Fruit fly (Drosophila melanogaster) whole organism, embryonic: ENCODE results near the gene mRpL16.

Experiments
- ATbp ChIP-seq: fragments of 200-800 bp; sonication (Bioruptor generic); optimal IDR thresholded peaks from 2 replicates; lab custom pipeline; 2017; ENCODE audit warnings: missing biosample characterization, mild to moderate bottlenecking, missing genetic modification characterization, missing genetic modification reagents
- B-H1 ChIP-seq: fragments of 200-800 bp; sonication (Bioruptor generic); IDR thresholded peaks from 3 replicates; pipeline ENCODE4 v1.3.6; 2022; ENCODE audit warnings: missing biosample characterization, missing genetic modification characterization
- Blimp-1 ChIP-seq: fragments of 200-800 bp; sonication (Bioruptor generic); optimal IDR thresholded peaks from 3 replicates; lab custom pipeline; 2018; ENCODE audit warnings: missing biosample characterization, missing genetic modification characterization, mild to moderate bottlenecking, moderate library complexity, missing genetic modification reagents
- CG10209 ChIP-seq: fragments of 200-800 bp; sonication (Bioruptor generic); optimal IDR thresholded peaks from 3 replicates; lab custom pipeline; 2017; ENCODE audit warnings: missing biosample characterization, mild to moderate bottlenecking, missing genetic modification characterization, missing genetic modification reagents
- CG10959 ChIP-seq: fragments of 200-800 bp; sonication (Bioruptor generic); IDR thresholded peaks from 2 replicates; pipeline ENCODE4 v1.3.6; 2022; ENCODE audit warnings: missing biosample characterization, missing genetic modification characterization
- CG12219 ChIP-seq: fragments of 200-800 bp; sonication (Bioruptor generic); optimal IDR thresholded peaks from 3 replicates; lab custom pipeline; 2018; ENCODE audit warnings: missing biosample characterization, mild to moderate bottlenecking, missing genetic modification characterization
- CG13894 ChIP-seq: fragments of 200-800 bp; sonication (Bioruptor generic); optimal IDR thresholded peaks from 3 replicates; lab custom pipeline; 2018; ENCODE audit warnings: missing biosample characterization, mild to moderate bottlenecking, missing genetic modification characterization, moderate library complexity
- CG14014 ChIP-seq: fragments of 200-800 bp; sonication (Bioruptor generic); IDR thresholded peaks from 2 replicates; pipeline ENCODE4 v1.3.6; 2022; ENCODE audit warnings: missing biosample characterization, missing genetic modification characterization
- CG16779 ChIP-seq: fragments of 200-800 bp; sonication (Bioruptor generic); IDR thresholded peaks from 2 replicates; pipeline ENCODE4 v1.3.6; 2022; ENCODE audit warnings: missing biosample characterization, missing genetic modification characterization
- CG16815 ChIP-seq: fragments of 200-800 bp; sonication (Bioruptor generic); optimal IDR thresholded peaks from 3 replicates; lab custom pipeline; 2017; ENCODE audit warnings: missing biosample characterization, mild to moderate bottlenecking, missing genetic modification characterization
- CG17186 ChIP-seq: fragments of 200-800 bp; sonication (Bioruptor generic); optimal IDR thresholded peaks from 3 replicates; lab custom pipeline; 2017; ENCODE audit warnings: missing biosample characterization, missing genetic modification reagents, missing genetic modification characterization
- CG1792 ChIP-seq: fragments of 200-800 bp; sonication (Bioruptor generic); optimal IDR thresholded peaks from 2 replicates; lab custom pipeline; 2016; ENCODE audit warnings: missing biosample characterization, missing genetic modification characterization
- CG42726 ChIP-seq: fragments of 200-800 bp; sonication (Bioruptor generic); IDR thresholded peaks from 2 replicates; pipeline ENCODE4 v1.3.6; 2022; ENCODE audit warnings: missing biosample characterization, missing genetic modification characterization; ENCODE audit not compliant: partially characterized antibody
- CG4730 ChIP-seq: fragments of 200-800 bp; sonication (Bioruptor generic); IDR thresholded peaks from 2 replicates; pipeline ENCODE4 v1.3.6; 2022; ENCODE audit warnings: missing biosample characterization, missing genetic modification characterization
- CG5245 ChIP-seq: fragments of 200-800 bp; sonication (Bioruptor generic); optimal IDR thresholded peaks from 3 replicates; lab custom pipeline; 2016; ENCODE audit warnings: missing biosample characterization, missing genetic modification characterization
- CG6654 ChIP-seq: fragments of 200-800 bp; sonication (Bioruptor generic); optimal IDR thresholded peaks from 2 replicates; lab custom pipeline; 2017; ENCODE audit warnings: missing biosample characterization, mild to moderate bottlenecking, missing genetic modification characterization
- CG6689 ChIP-seq: fragments of 200-800 bp; sonication (Bioruptor generic); IDR thresholded peaks from 2 replicates; pipeline ENCODE4 v1.3.6; 2022; ENCODE audit warnings: missing biosample characterization, missing genetic modification characterization
- CG7372 ChIP-seq: fragments of 200-800 bp; sonication (Bioruptor generic); IDR thresholded peaks from 2 replicates; pipeline ENCODE4 v1.3.6; 2022; ENCODE audit warnings: missing biosample characterization, missing genetic modification characterization
- CG8765 ChIP-seq: fragments of 200-800 bp; sonication (Bioruptor generic); IDR thresholded peaks from 2 replicates; pipeline ENCODE4 v1.3.6; 2022; ENCODE audit warnings: missing biosample characterization, missing genetic modification characterization
- CoRest ChIP-seq: fragments of 200-800 bp; sonication (Bioruptor generic); optimal IDR thresholded peaks from 3 replicates; lab custom pipeline; 2018; ENCODE audit warnings: missing biosample characterization, mild to moderate bottlenecking, missing genetic modification characterization, moderate library complexity
- Deaf1 ChIP-seq: fragments of 200-800 bp; optimal IDR thresholded peaks from 3 replicates; lab custom pipeline; 2019; ENCODE audit warnings: missing biosample characterization, mild to moderate bottlenecking, missing genetic modification characterization, moderate library complexity
- Dfd ChIP-seq, 2 experiments: fragments of >200 bp; optimal IDR thresholded peaks; 2 replicates each; lab custom pipeline; 2017; ENCODE audit warnings: missing biosample characterization in 2 of 2, missing genetic modification characterization in 2 of 2
- Ets97D ChIP-seq: fragments of 200-800 bp; sonication (Bioruptor generic); optimal IDR thresholded peaks from 3 replicates; lab custom pipeline; 2016; ENCODE audit warnings: missing biosample characterization, missing genetic modification characterization
- Gug ChIP-seq: fragments of 200-800 bp; sonication (Bioruptor generic); IDR thresholded peaks from 4 replicates; pipeline ENCODE4 v1.3.6; 2022; ENCODE audit warnings: missing biosample characterization, missing genetic modification characterization
- HLH54F ChIP-seq: fragments of 200-800 bp; sonication (Bioruptor generic); optimal IDR thresholded peaks from 3 replicates; lab custom pipeline; 2016; ENCODE audit warnings: missing biosample characterization, missing genetic modification characterization
- Jarid2 ChIP-seq: fragments of 200-800 bp; sonication (Bioruptor generic); optimal IDR thresholded peaks from 3 replicates; lab custom pipeline; 2017; ENCODE audit warnings: mild to moderate bottlenecking, missing biosample characterization, missing genetic modification reagents, missing genetic modification characterization
- Med ChIP-seq: fragments of 200-800 bp; sonication (Bioruptor generic); peaks from one replicate; lab custom pipeline; 2016; ENCODE audit warnings: missing biosample characterization, missing genetic modification characterization, mild to moderate bottlenecking, inconsistent platforms, moderate library complexity
- Mrtf ChIP-seq: fragments of 200-800 bp; sonication (Bioruptor generic); IDR thresholded peaks from 3 replicates; pipeline ENCODE4 v1.3.6; 2022; ENCODE audit warnings: missing biosample characterization, missing genetic modification characterization
- Nf-YC ChIP-seq: fragments of 200-800 bp; optimal IDR thresholded peaks from 3 replicates; lab custom pipeline; 2019; ENCODE audit warnings: missing biosample characterization, mild to moderate bottlenecking, missing genetic modification characterization, moderate library complexity
- Sry-β ChIP-seq: fragments of 200-800 bp; sonication (Bioruptor generic); optimal IDR thresholded peaks from 2 replicates; lab custom pipeline; 2018; ENCODE audit warnings: missing biosample characterization, mild to moderate bottlenecking, missing genetic modification characterization, moderate library complexity
- Taf1 ChIP-seq: fragments of 200-800 bp; sonication (Bioruptor generic); IDR thresholded peaks from 2 replicates; pipeline ENCODE4 v1.3.6; 2022; ENCODE audit warnings: missing biosample characterization, missing genetic modification characterization
- YL-1 ChIP-seq: fragments of 200-800 bp; sonication (Bioruptor generic); optimal IDR thresholded peaks from 3 replicates; lab custom pipeline; 2017; ENCODE audit warnings: missing biosample characterization, mild to moderate bottlenecking, missing genetic modification characterization
- bsh ChIP-seq, 2 experiments: fragments of 200-800 bp; sonication (Bioruptor generic); optimal IDR thresholded peaks; 2 replicates each; lab custom pipeline; 2017 to 2018; ENCODE audit warnings: mild to moderate bottlenecking in 2 of 2, missing biosample characterization in 2 of 2, missing genetic modification characterization in 2 of 2, moderate library complexity in 1 of 2
- crc ChIP-seq: fragments of 200-800 bp; sonication (Bioruptor generic); optimal IDR thresholded peaks from 2 replicates; lab custom pipeline; 2016; ENCODE audit warnings: missing biosample characterization, missing genetic modification characterization
- crp ChIP-seq, 2 experiments: fragments of 200-800 bp; sonication (Bioruptor generic); optimal IDR thresholded peaks; 2 replicates in 1 of 2; 3 replicates in 1 of 2; lab custom pipeline; 2017; ENCODE audit warnings: missing biosample characterization in 2 of 2, missing genetic modification characterization in 2 of 2, mild to moderate bottlenecking in 1 of 2, moderate library complexity in 1 of 2
- dpn ChIP-seq, 2 experiments: fragments of 200-800 bp; sonication (Bioruptor generic); optimal IDR thresholded peaks; 3 replicates each; lab custom pipeline; 2016; ENCODE audit warnings: missing biosample characterization in 2 of 2, missing genetic modification characterization in 2 of 2
- fd102C ChIP-seq: fragments of 200-800 bp; sonication (Bioruptor generic); optimal IDR thresholded peaks from 2 replicates; lab custom pipeline; 2018; ENCODE audit warnings: missing biosample characterization, mild to moderate bottlenecking, missing genetic modification characterization, moderate library complexity
- gcm ChIP-seq: fragments of 200-800 bp; sonication (Bioruptor generic); optimal IDR thresholded peaks from 2 replicates; lab custom pipeline; 2019; ENCODE audit warnings: missing biosample characterization, mild to moderate bottlenecking, missing genetic modification characterization, moderate library complexity
- hb ChIP-seq: fragments of 200-800 bp; sonication (Bioruptor generic); IDR thresholded peaks from 3 replicates; pipeline ENCODE4 v1.3.6; 2022; ENCODE audit warnings: missing biosample characterization, missing genetic modification characterization; ENCODE audit not compliant: partially characterized antibody
- insv ChIP-seq, 2 experiments: fragments of 200-800 bp; sonication (Bioruptor generic); optimal IDR thresholded peaks; 3 replicates each; lab custom pipeline; 2016 to 2018; ENCODE audit warnings: missing biosample characterization in 2 of 2, missing genetic modification characterization in 2 of 2
- lilli ChIP-seq: fragments of 200-800 bp; sonication (Bioruptor generic); optimal IDR thresholded peaks from 3 replicates; lab custom pipeline; 2016; ENCODE audit warnings: missing biosample characterization, missing genetic modification characterization
- oc ChIP-seq: fragments of 200-800 bp; sonication (Bioruptor generic); optimal IDR thresholded peaks from 2 replicates; lab custom pipeline; 2018; ENCODE audit warnings: missing biosample characterization, mild to moderate bottlenecking, missing genetic modification characterization, moderate library complexity
- pfk ChIP-seq: fragments of 200-800 bp; sonication (Bioruptor generic); optimal IDR thresholded peaks from 2 replicates; lab custom pipeline; 2018; ENCODE audit warnings: missing biosample characterization, mild to moderate bottlenecking, missing genetic modification characterization, moderate library complexity
- psq ChIP-seq: fragments of 200-800 bp; sonication (Bioruptor generic); optimal IDR thresholded peaks from 2 replicates; lab custom pipeline; 2017; ENCODE audit warnings: missing biosample characterization, missing genetic modification characterization
- row ChIP-seq: fragments of 200-800 bp; sonication (Bioruptor generic); IDR thresholded peaks from 3 replicates; pipeline ENCODE4 v1.3.6; 2022; ENCODE audit warnings: missing biosample characterization, missing genetic modification characterization
- sim ChIP-seq: fragments of 200-800 bp; sonication (Bioruptor generic); IDR thresholded peaks from 2 replicates; pipeline ENCODE4 v1.3.6; 2022; ENCODE audit warnings: missing biosample characterization, missing genetic modification characterization
- slbo ChIP-seq: fragments of 200-800 bp; sonication (Bioruptor generic); IDR thresholded peaks from 2 replicates; pipeline ENCODE4 v1.3.6; 2022; ENCODE audit warnings: missing biosample characterization, missing genetic modification characterization
- twi ChIP-seq: fragments of 200-800 bp; optimal IDR thresholded peaks from 2 replicates; lab custom pipeline; 2019; ENCODE audit warnings: missing biosample characterization, mild to moderate bottlenecking, missing genetic modification characterization, moderate library complexity
- vvl ChIP-seq: fragments of 200-800 bp; sonication (Bioruptor generic); IDR thresholded peaks from 2 replicates; pipeline ENCODE4 v1.3.6; 2022; ENCODE audit warnings: missing biosample characterization, missing genetic modification characterization
- wor ChIP-seq: fragments of 200-800 bp; sonication (Bioruptor generic); IDR thresholded peaks from 2 replicates; pipeline ENCODE4 v1.3.6; 2022; ENCODE audit warnings: missing biosample characterization, missing genetic modification characterization

mRpL16 gene

DNA sequence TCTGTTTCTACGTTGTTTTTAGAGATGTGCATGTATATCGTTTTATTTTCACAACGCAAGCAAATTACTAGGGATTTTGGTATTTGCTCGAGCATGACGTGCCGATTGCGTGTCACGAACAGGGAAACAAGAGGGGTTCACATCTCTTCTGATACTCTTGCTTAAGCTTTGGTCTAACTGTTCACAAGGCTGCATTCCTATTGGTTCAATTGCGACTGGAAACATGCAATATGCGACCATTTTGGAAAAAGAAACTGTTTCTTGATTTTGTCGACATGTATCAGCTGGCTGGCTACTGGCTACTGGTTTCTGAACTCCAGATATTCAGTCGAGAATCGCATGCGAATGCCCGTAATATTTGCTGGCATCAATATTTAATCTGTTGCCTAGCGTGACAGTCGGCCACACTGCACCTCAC, 9.9 kb upstream of the mRpL16 start, which contains the start of gene Coa8 (continued):
- peak; percentile 37; the same call in 2 of the 4 replicates for TF ChIP-seq Gug (GFP tag; lab: Robert Waterston, UW)
- no peak for TF ChIP-seq fd102C (GFP tag; lab: Kevin White, UChicago)
- peak in 1 of 2 experiments; percentile 53 for TF ChIP-seq crp (GFP tag; optimal IDR thresholded peaks at IDR 0.05; lab: Kevin White, UChicago)
- TF ChIP-seq YL-1 = peak; percentile 10
- TF ChIP-seq CG1792 (GFP tag; lab: Kevin White, UChicago) = no peak
- no peak for TF ChIP-seq Deaf1
- peak; percentile 24 to 26 for TF ChIP-seq dpn (GFP tag; optimal IDR thresholded peaks at IDR 0.05; lab: Kevin White, UChicago)
- no peak for TF ChIP-seq twi
- TF ChIP-seq CG14014 = 0 out of 2 replicates have a peak, but pooled peaks have one; percentile 30
- TF ChIP-seq oc = no peak
- peak; percentile 10 for TF ChIP-seq CG16815
- TF ChIP-seq Taf1 (GFP tag; lab: Robert Waterston, UW) = no peak
- TF ChIP-seq CG12219 (GFP tag; lab: Kevin White, UChicago) = no peak
- peak; percentile 89 for TF ChIP-seq Med (GFP tag; lab: Kevin White, UChicago)
- peak; percentile 53 for TF ChIP-seq lilli (GFP tag; lab: Kevin White, UChicago)
- TF ChIP-seq vvl (GFP tag; lab: Robert Waterston, UW) = no peak; the same call in 1 of the 2 replicates
- no peak for TF ChIP-seq CG42726 (GFP tag; lab: Robert Waterston, UW)
- TF ChIP-seq Jarid2 (GFP tag; lab: Kevin White, UChicago) = no peak
- TF ChIP-seq CG17186 (GFP tag; lab: Kevin White, UChicago) = no peak
- TF ChIP-seq CG16779 (GFP tag; lab: Robert Waterston, UW) = no peak
- TF ChIP-seq CG6689 (GFP tag; lab: Robert Waterston, UW) = peak; percentile 25; the same call in 1 of the 2 replicates
- TF ChIP-seq CoRest (tag; lab: Kevin White, UChicago) = peak; percentile 25
- peak; percentile 31 for TF ChIP-seq Nf-YC (tag; lab: Kevin White, UChicago)
- TF ChIP-seq B-H1 (GFP tag; lab: Robert Waterston, UW) = peak; percentile 36; the same call in 2 of the 3 replicates
- peak in 1 of 2 experiments; percentile 11 for TF ChIP-seq bsh (GFP tag; optimal IDR thresholded peaks at IDR 0.05; lab: Kevin White, UChicago)
- TF ChIP-seq insv (GFP tag; optimal IDR thresholded peaks at IDR 0.05; lab: Kevin White, UChicago) = peak in 1 of 2 experiments; percentile 25
- no peak for TF ChIP-seq CG6654 (GFP tag; lab: Kevin White, UChicago)
- TF ChIP-seq CG8765 (GFP tag; lab: Robert Waterston, UW) = no peak
- no peak for TF ChIP-seq sim (GFP tag; lab: Robert Waterston, UW)
- TF ChIP-seq gcm (GFP tag; lab: Kevin White, UChicago) = no peak
- TF ChIP-seq Dfd (GFP tag; optimal IDR thresholded peaks at IDR 0.05; lab: Kevin White, UChicago) = no peak
- TF ChIP-seq wor (GFP tag; lab: Robert Waterston, UW) = no peak
- no peak for TF ChIP-seq pfk (GFP tag; lab: Kevin White, UChicago)
- TF ChIP-seq CG4730 (GFP tag; lab: Robert Waterston, UW) = no peak
- TF ChIP-seq hb (GFP tag; lab: Robert Waterston, UW) = no peak
- no peak for TF ChIP-seq Sry-β (GFP tag; lab: Kevin White, UChicago)
- 0 out of 2 replicates have a peak, but pooled peaks have one; percentile 25 for TF ChIP-seq CG7372
- no peak for TF ChIP-seq CG13894
- 0 out of 2 replicates have a peak, but pooled peaks have one; percentile 9 for TF ChIP-seq CG10959 (GFP tag; lab: Robert Waterston, UW)
- no peak for TF ChIP-seq Mrtf (GFP tag; lab: Robert Waterston, UW)
- peak; percentile 65; the same call in 1 of the 2 replicates for TF ChIP-seq slbo (GFP tag; lab: Robert Waterston, UW)
- peak; percentile 9 for TF ChIP-seq Ets97D (GFP tag; lab: Kevin White, UChicago)
- TF ChIP-seq row = peak; percentile 83
- TF ChIP-seq CG5245 (GFP tag; lab: Kevin White, UChicago) = no peak
- TF ChIP-seq crc = no peak
- no peak for TF ChIP-seq CG10209 (GFP tag; lab: Kevin White, UChicago)
- peak; percentile 43 for TF ChIP-seq HLH54F (GFP tag; lab: Kevin White, UChicago)
- no peak for TF ChIP-seq ATbp (GFP tag; lab: Kevin White, UChicago)
- no peak for TF ChIP-seq psq (GFP tag; lab: Kevin White, UChicago)
- TF ChIP-seq Blimp-1 = peak; percentile 2
